Fruit fly (Drosophila melanogaster) whole organism, pupa: ENCODE measurements around the gene Myo10A.

Experiments
- CG13204 ChIP-seq: fragments of 200-800 bp; sonication (Bioruptor generic); optimal IDR thresholded peaks from 2 replicates; lab custom pipeline; 2018; ENCODE audit warnings: missing biosample characterization, mild to moderate bottlenecking, missing genetic modification characterization, moderate library complexity
- CG15710 ChIP-seq: fragments of 200-800 bp; sonication (Bioruptor generic); optimal IDR thresholded peaks from 2 replicates; lab custom pipeline; 2018; ENCODE audit warnings: missing biosample characterization, mild to moderate bottlenecking, missing genetic modification characterization, moderate library complexity
- CG34367 ChIP-seq: fragments of 200-800 bp; sonication (Bioruptor generic); optimal IDR thresholded peaks from 2 replicates; lab custom pipeline; 2018; ENCODE audit warnings: missing biosample characterization, mild to moderate bottlenecking, missing genetic modification characterization
- CG8301 ChIP-seq: fragments of 200-800 bp; sonication (Bioruptor generic); optimal IDR thresholded peaks from 2 replicates; lab custom pipeline; 2018; ENCODE audit warnings: missing biosample characterization, mild to moderate bottlenecking, missing genetic modification characterization
- D1 ChIP-seq: fragments of 200-800 bp; sonication (Bioruptor generic); optimal IDR thresholded peaks from 2 replicates; lab custom pipeline; 2018; ENCODE audit warnings: missing biosample characterization, mild to moderate bottlenecking, missing genetic modification characterization, moderate library complexity
- Ets98B ChIP-seq: fragments of 200-800 bp; sonication (Bioruptor generic); IDR thresholded peaks from 2 replicates; pipeline ENCODE4 v1.3.6; 2022; ENCODE audit warnings: missing biosample characterization, missing genetic modification characterization
- Pif1B ChIP-seq: fragments of 200-800 bp; sonication (Bioruptor generic); optimal IDR thresholded peaks from 3 replicates; lab custom pipeline; 2016; ENCODE audit warnings: missing biosample characterization, missing genetic modification characterization
- fd96Ca ChIP-seq: fragments of 200-800 bp; sonication (Bioruptor generic); IDR thresholded peaks from 3 replicates; pipeline ENCODE4 v1.3.6; 2022; ENCODE audit warnings: missing biosample characterization, missing genetic modification characterization
- gl ChIP-seq: fragments of 200-800 bp; sonication (Bioruptor generic); optimal IDR thresholded peaks from 2 replicates; lab custom pipeline; 2018; ENCODE audit warnings: missing biosample characterization, mild to moderate bottlenecking, missing genetic modification characterization

DNA sequence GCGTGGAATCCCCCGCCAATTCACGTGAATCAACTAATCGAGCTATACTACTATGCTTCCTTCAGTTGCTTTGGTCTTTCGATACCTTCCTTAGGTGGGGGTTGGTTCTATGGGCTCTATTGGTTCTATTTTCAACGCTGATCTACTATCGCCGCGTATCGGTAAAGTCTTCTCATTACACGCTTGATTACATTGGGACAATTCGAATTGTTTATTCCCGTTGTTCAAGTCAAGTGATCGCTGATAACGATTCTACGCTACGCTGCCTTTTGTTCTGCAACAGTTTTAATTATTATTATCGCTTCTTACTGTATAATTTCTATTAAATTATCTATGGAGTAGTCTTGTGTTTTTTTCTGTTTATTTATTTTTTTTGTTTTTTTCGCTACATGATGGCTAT is 43.0 kb upstream of the Myo10A start:
- TF ChIP-seq CG34367 (tag; lab: Kevin White, UChicago) (no peak), CG13204 (GFP tag; lab: Kevin White, UChicago) (no peak), fd96Ca (GFP tag; lab: Robert Waterston, UW) (no peak), Ets98B (GFP tag; lab: Robert Waterston, UW) (no peak), D1 (tag; lab: Kevin White, UChicago) (no peak), CG15710 (tag; lab: Kevin White, UChicago) (no peak), gl (tag; lab: Kevin White, UChicago) (no peak), CG8301 (tag; lab: Kevin White, UChicago) (no peak), Pif1B (GFP tag; lab: Kevin White, UChicago) (no peak)
